Worm (Caenorhabditis elegans): ENCODE data around the gene ebp-3.

DNA sequence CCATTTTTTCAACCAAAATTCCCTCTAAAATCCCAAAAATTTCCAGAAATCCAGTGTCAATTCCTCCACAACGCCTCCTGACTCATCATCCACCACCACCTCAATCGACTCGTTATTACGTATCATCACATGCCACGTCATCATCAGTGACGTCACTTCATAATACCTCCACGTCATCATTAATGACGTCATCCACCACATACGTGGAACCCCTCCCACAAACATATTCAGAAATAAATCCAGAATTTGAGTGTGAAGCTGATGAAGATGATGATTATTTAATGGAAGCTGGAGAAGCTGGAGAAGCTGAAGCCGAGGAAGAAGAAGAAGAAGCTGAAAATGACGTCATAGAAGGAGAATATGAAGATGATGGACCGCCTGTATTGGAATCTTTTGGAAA is 38.2 kb downstream of the ebp-3 start:
- no peak for TF ChIP-seq cnd-1 (tag; optimal IDR thresholded peaks at IDR 0.05)
- TF ChIP-seq nhr-237 (tag; optimal IDR thresholded peaks at IDR 0.05), result no peak
- no peak for TF ChIP-seq sptf-1 (tag; optimal IDR thresholded peaks at IDR 0.05)
- no peak for TF ChIP-seq nhr-28 (tag; optimal IDR thresholded peaks at IDR 0.05)

All from whole organism, mixed stage, embryonic.